Fruit fly (Drosophila melanogaster) whole organism, pupa: Measurements from ENCODE around the gene Ephrin.

ENCODE experiments used
- CG10348 ChIP-seq: fragments of 200-800 bp; sonication (Bioruptor generic); IDR thresholded peaks from 2 replicates; pipeline ENCODE4 v1.3.6; 2022; ENCODE audit warnings: missing biosample characterization, missing genetic modification characterization
- CG12605 ChIP-seq: fragments of 200-800 bp; sonication (Bioruptor generic); IDR thresholded peaks from 2 replicates; pipeline ENCODE4 v1.3.6; 2022; ENCODE audit warnings: missing biosample characterization, missing genetic modification characterization
- CG13204 ChIP-seq: fragments of 200-800 bp; sonication (Bioruptor generic); optimal IDR thresholded peaks from 2 replicates; lab custom pipeline; 2018; ENCODE audit warnings: missing biosample characterization, mild to moderate bottlenecking, missing genetic modification characterization, moderate library complexity
- CG14655 ChIP-seq: fragments of 200-800 bp; sonication (Bioruptor generic); optimal IDR thresholded peaks from 3 replicates; lab custom pipeline; 2017; ENCODE audit warnings: mild to moderate bottlenecking, missing biosample characterization, missing genetic modification reagents, missing genetic modification characterization
- CG15710 ChIP-seq: fragments of 200-800 bp; sonication (Bioruptor generic); optimal IDR thresholded peaks from 2 replicates; lab custom pipeline; 2018; ENCODE audit warnings: missing biosample characterization, mild to moderate bottlenecking, missing genetic modification characterization, moderate library complexity
- CG17806 ChIP-seq: fragments of 200-800 bp; sonication (Bioruptor generic); optimal IDR thresholded peaks from 2 replicates; lab custom pipeline; 2018; ENCODE audit warnings: missing biosample characterization, mild to moderate bottlenecking, missing genetic modification characterization, moderate library complexity
- CG32121 ChIP-seq: fragments of 200-800 bp; sonication (Bioruptor generic); IDR thresholded peaks from 2 replicates; pipeline ENCODE4 v1.3.6; 2022; ENCODE audit warnings: missing biosample characterization, missing genetic modification characterization
- CG34367 ChIP-seq: fragments of 200-800 bp; sonication (Bioruptor generic); optimal IDR thresholded peaks from 2 replicates; lab custom pipeline; 2018; ENCODE audit warnings: missing biosample characterization, mild to moderate bottlenecking, missing genetic modification characterization
- CG4496 ChIP-seq: fragments of 200-800 bp; sonication (Bioruptor generic); IDR thresholded peaks from 3 replicates; pipeline ENCODE4 v1.3.6; 2022; ENCODE audit warnings: missing biosample characterization, missing genetic modification characterization
- CG8159 ChIP-seq: fragments of 200-800 bp; sonication (Bioruptor generic); optimal IDR thresholded peaks from 3 replicates; lab custom pipeline; 2018; ENCODE audit warnings: missing biosample characterization, mild to moderate bottlenecking, missing genetic modification characterization, moderate library complexity
- CG8301 ChIP-seq: fragments of 200-800 bp; sonication (Bioruptor generic); optimal IDR thresholded peaks from 2 replicates; lab custom pipeline; 2018; ENCODE audit warnings: missing biosample characterization, mild to moderate bottlenecking, missing genetic modification characterization
- CG9948 ChIP-seq: fragments of 200-800 bp; sonication (Bioruptor generic); optimal IDR thresholded peaks from 2 replicates; lab custom pipeline; 2018; ENCODE audit warnings: missing biosample characterization, mild to moderate bottlenecking, missing genetic modification characterization, moderate library complexity
- D1 ChIP-seq: fragments of 200-800 bp; sonication (Bioruptor generic); optimal IDR thresholded peaks from 2 replicates; lab custom pipeline; 2018; ENCODE audit warnings: missing biosample characterization, mild to moderate bottlenecking, missing genetic modification characterization, moderate library complexity
- EcR ChIP-seq: fragments of 200-800 bp; sonication (Bioruptor generic); optimal IDR thresholded peaks from 3 replicates; lab custom pipeline; 2019; ENCODE audit warnings: missing biosample characterization, missing genetic modification characterization, mild to moderate bottlenecking, moderate library complexity, missing genetic modification reagents
- Ets98B ChIP-seq: fragments of 200-800 bp; sonication (Bioruptor generic); IDR thresholded peaks from 2 replicates; pipeline ENCODE4 v1.3.6; 2022; ENCODE audit warnings: missing biosample characterization, missing genetic modification characterization
- Pif1A ChIP-seq: fragments of 200-800 bp; sonication (Bioruptor generic); optimal IDR thresholded peaks from 3 replicates; lab custom pipeline; 2016; ENCODE audit warnings: missing biosample characterization, missing genetic modification characterization
- Pif1B ChIP-seq: fragments of 200-800 bp; sonication (Bioruptor generic); optimal IDR thresholded peaks from 3 replicates; lab custom pipeline; 2016; ENCODE audit warnings: missing biosample characterization, missing genetic modification characterization
- Snoo ChIP-seq: fragments of 200-800 bp; sonication (Bioruptor generic); optimal IDR thresholded peaks from 3 replicates; lab custom pipeline; 2017; ENCODE audit warnings: missing biosample characterization, mild to moderate bottlenecking, missing genetic modification characterization, inconsistent platforms
- fd96Ca ChIP-seq: fragments of 200-800 bp; sonication (Bioruptor generic); IDR thresholded peaks from 3 replicates; pipeline ENCODE4 v1.3.6; 2022; ENCODE audit warnings: missing biosample characterization, missing genetic modification characterization
- gl ChIP-seq: fragments of 200-800 bp; sonication (Bioruptor generic); optimal IDR thresholded peaks from 2 replicates; lab custom pipeline; 2018; ENCODE audit warnings: missing biosample characterization, mild to moderate bottlenecking, missing genetic modification characterization
- rn ChIP-seq: fragments of 200-800 bp; sonication (Bioruptor generic); IDR thresholded peaks from 2 replicates; pipeline ENCODE4 v1.3.6; 2022; ENCODE audit warnings: missing biosample characterization, missing genetic modification characterization

Gene Ephrin

DNA sequence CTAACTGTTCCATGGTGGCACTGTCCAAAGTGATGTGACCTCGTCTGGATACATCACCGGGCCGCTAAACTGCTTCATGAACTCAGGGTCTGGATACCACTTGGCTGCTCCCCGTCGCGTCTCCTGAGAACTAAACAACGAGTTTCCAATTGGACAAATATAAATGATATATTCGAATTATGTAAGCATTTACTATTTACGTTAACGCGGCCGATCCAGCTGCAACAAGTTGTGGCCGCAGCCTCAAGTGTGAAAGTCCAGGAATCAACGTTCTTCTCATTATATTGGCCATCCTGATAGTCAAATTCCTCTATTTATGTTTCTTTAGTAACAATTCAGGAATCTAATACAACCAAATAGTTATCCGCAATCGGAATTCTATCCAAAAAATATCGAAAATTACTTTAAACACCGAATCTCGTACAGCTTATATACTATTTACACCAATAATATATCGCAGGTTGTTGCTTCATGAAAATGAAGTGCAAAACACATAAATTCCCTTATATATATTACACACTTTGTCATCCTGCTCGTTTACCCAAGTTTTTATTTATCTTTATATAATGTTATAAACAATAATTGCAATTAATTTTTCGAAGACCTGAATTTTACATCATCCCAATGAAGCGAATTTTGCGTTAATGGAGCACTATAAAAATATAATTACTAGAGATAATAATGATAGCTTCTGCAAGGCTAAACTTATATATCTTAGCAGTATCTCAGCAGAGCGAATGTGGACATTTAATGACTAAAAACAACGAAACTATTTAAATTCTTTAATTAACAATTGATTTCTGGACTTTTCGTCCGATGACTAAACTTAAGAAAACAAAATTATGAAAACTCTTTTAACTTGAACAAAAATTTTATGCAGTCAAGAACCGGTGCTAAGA, 902 bp upstream of the Ephrin start:
- TF ChIP-seq CG4496 (no peak), rn (no peak), Ets98B (GFP tag; lab: Robert Waterston, UW) (no peak), D1 (tag; lab: Kevin White, UChicago) (no peak), Pif1A (GFP tag; lab: Kevin White, UChicago) (no peak), CG12605 (GFP tag; lab: Robert Waterston, UW) (no peak), gl (no peak), CG8159 (no peak), CG13204 (no peak), CG9948 (tag; lab: Kevin White, UChicago) (no peak), CG10348 (GFP tag; lab: Robert Waterston, UW) (no peak), CG8301 (no peak), CG15710 (no peak), CG17806 (tag; lab: Kevin White, UChicago) (no peak), CG14655 (GFP tag; lab: Kevin White, UChicago) (no peak), CG34367 (tag; lab: Kevin White, UChicago) (no peak), Pif1B (GFP tag; lab: Kevin White, UChicago) (no peak), EcR (no peak), fd96Ca (GFP tag; lab: Robert Waterston, UW) (no peak)

DNA sequence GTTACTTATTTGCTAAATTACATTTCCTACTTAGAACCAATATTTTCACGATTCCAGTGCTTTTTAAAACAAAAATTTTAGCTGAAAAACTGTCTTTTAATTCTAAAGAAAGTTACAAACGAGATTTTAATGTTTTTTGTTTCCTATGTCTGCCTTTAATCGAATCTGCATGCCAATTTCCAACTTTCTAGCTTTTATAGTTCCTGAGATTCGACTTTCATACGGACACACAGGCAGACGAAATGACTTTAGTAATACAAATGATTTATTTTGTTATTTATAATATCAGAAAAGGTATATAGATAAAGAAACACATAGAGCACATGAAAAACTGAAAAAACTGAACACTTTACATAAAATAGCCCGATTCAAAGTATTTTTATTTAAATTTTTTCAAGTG, 4.9 kb downstream of the Ephrin start:
- TF ChIP-seq CG34367 (tag; lab: Kevin White, UChicago) (no peak), CG15710 (no peak), CG4496 (no peak), CG8301 (no peak), fd96Ca (GFP tag; lab: Robert Waterston, UW) (no peak), rn (no peak), CG10348 (GFP tag; lab: Robert Waterston, UW) (no peak), CG17806 (tag; lab: Kevin White, UChicago) (no peak), Ets98B (GFP tag; lab: Robert Waterston, UW) (no peak), EcR (no peak), CG8159 (no peak), Pif1B (GFP tag; lab: Kevin White, UChicago) (no peak), CG14655 (GFP tag; lab: Kevin White, UChicago) (no peak), CG12605 (GFP tag; lab: Robert Waterston, UW) (no peak), D1 (tag; lab: Kevin White, UChicago) (no peak), CG13204 (no peak), CG9948 (tag; lab: Kevin White, UChicago) (no peak), CG32121 (GFP tag; lab: Robert Waterston, UW) (no peak)
- TF ChIP-seq, all 21 proteins: peak for 0

DNA sequence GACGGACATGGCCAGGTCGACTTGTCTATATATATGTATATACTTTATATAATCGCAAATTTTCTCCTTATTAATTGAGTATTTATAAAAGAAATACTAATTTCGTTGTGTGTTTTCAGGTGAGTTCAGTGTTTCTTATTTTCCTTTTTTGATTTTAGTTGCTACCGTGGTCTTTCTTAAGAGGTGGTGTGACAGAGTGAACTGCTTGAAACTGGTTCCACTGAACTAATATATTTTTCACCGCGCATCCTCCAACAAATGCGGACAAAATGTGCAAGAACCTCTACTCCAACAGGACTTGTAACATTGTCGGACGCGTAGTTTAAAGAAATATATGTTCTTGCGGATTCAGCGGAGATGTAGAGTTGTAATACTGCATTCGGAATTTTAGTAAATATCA, 11.3 kb downstream of the Ephrin start, which contains the start of gene CG1909:
TSS of gene CG1909 (plus strand) at position 273 of the 400 bp plus-strand sequence.
- TF ChIP-seq Pif1B (GFP tag; lab: Kevin White, UChicago) (no peak), Ets98B (GFP tag; lab: Robert Waterston, UW) (no peak), CG8301 (no peak), CG34367 (tag; lab: Kevin White, UChicago) (no peak), CG14655 (GFP tag; lab: Kevin White, UChicago) (no peak), Pif1A (GFP tag; lab: Kevin White, UChicago) (no peak), D1 (tag; lab: Kevin White, UChicago) (no peak), fd96Ca (GFP tag; lab: Robert Waterston, UW) (no peak), CG10348 (GFP tag; lab: Robert Waterston, UW) (no peak), Snoo (tag; lab: Kevin White, UChicago) (no peak), CG9948 (tag; lab: Kevin White, UChicago) (no peak)

DNA sequence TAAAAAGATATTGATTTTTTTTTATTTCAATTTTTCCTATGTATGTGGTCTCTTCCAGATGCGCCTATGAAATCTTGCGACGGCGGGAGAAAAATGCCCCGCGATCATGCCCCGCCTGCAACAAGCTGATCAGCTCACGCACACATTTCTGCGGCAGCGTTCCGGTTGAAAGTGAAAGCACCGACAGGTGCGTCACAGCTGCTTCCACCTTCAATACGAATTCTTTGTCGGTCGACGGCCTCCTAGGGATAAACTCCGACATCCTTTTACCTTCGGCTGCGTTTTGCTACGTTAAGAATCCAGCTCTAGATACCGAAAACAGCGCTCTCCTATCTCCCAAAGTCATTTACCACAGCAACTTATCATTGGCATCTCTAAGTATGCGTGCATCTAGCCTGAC, 17.0 kb downstream of the Ephrin start:
- no peak for TF ChIP-seq CG8301

DNA sequence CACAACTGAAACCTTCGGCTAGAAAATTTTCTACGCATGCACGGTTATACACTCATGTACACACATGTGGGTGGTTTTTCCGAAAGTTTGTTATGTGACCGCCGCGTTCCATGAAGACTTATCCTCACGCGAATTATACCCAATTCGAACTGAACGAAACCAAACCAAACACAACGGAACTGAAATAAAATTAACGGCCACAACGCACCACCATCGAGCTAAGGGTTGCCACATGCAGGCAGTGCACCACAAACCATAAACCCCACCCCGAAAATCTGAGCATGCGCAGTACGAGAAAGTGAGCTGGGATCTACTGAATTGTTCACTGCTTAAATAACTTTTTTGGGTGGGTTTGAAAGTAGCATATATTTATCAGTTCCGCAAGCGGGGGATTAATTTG, 35.9 kb downstream of the Ephrin start, which contains the start of gene onecut:
TSS of gene onecut (minus strand) at position 152 of the 400 bp plus-strand sequence.
- TF ChIP-seq Pif1B (GFP tag; lab: Kevin White, UChicago) (no peak), CG9948 (tag; lab: Kevin White, UChicago) (no peak), rn (no peak), CG14655 (GFP tag; lab: Kevin White, UChicago) (no peak), CG32121 (GFP tag; lab: Robert Waterston, UW) (no peak), Snoo (tag; lab: Kevin White, UChicago) (no peak), CG17806 (tag; lab: Kevin White, UChicago) (no peak), CG4496 (no peak), fd96Ca (GFP tag; lab: Robert Waterston, UW) (no peak), CG34367 (tag; lab: Kevin White, UChicago) (no peak), CG8159 (no peak), CG13204 (no peak), CG12605 (GFP tag; lab: Robert Waterston, UW) (no peak)
